Worm (Caenorhabditis elegans) whole organism, young adult: ENCODE measurements around the gene unc-6.

Source experiments
- F22D6.2 ChIP-seq: sonication (generic microtip); optimal IDR thresholded peaks from 2 replicates; lab custom pipeline; 2016; ENCODE audit warnings: mild to moderate bottlenecking, missing genetic modification characterization, missing compliant biosample characterization
- F33H1.4 ChIP-seq: fragments of 200-800 bp; sonication (Bioruptor generic); IDR thresholded peaks from 2 replicates; pipeline ENCODE4 v1.3.6; 2022; ENCODE audit warnings: missing genetic modification reagents, missing genetic modification characterization, missing compliant biosample characterization
- F37B4.10 ChIP-seq: fragments of 200-800 bp; sonication (Bioruptor generic); IDR thresholded peaks from 2 replicates; pipeline ENCODE4 v1.3.6; 2022; ENCODE audit warnings: missing genetic modification characterization, missing compliant biosample characterization
- F52B5.7 ChIP-seq: sonication (generic microtip); optimal IDR thresholded peaks from 2 replicates; lab custom pipeline; 2016; ENCODE audit warnings: mild to moderate bottlenecking, missing genetic modification characterization, missing compliant biosample characterization
- K11D2.4 ChIP-seq: fragments of 200-800 bp; sonication (Bioruptor generic); IDR thresholded peaks from 2 replicates; pipeline ENCODE4 v1.3.6; 2022; ENCODE audit warnings: missing genetic modification reagents, missing genetic modification characterization, missing compliant biosample characterization
- K12H6.12 ChIP-seq: fragments of 200-800 bp; sonication (Bioruptor generic); optimal IDR thresholded peaks from 2 replicates; lab custom pipeline; 2018; ENCODE audit warnings: mild to moderate bottlenecking, missing genetic modification characterization, missing compliant biosample characterization
- T26A5.8 ChIP-seq: sonication (generic microtip); optimal IDR thresholded peaks from 2 replicates; lab custom pipeline; 2016; ENCODE audit warnings: missing genetic modification characterization, missing compliant biosample characterization
- Y79H2A.3 ChIP-seq: fragments of 200-800 bp; sonication (Bioruptor generic); conservative IDR thresholded peaks from 2 replicates; pipeline ENCODE4 v1.3.6; 2022; ENCODE audit warnings: missing genetic modification reagents, missing genetic modification characterization, missing compliant biosample characterization
- akir-1 ChIP-seq: fragments of 200-800 bp; sonication (Bioruptor generic); optimal IDR thresholded peaks from 2 replicates; lab custom pipeline; 2018; ENCODE audit warnings: mild to moderate bottlenecking, missing genetic modification characterization, moderate library complexity, missing compliant biosample characterization
- atf-7 ChIP-seq: sonication (generic microtip); optimal IDR thresholded peaks from 2 replicates; lab custom pipeline; 2017; ENCODE audit warnings: mild to moderate bottlenecking, missing genetic modification characterization, missing compliant biosample characterization
- attf-3 ChIP-seq: fragments of 200-800 bp; sonication (Bioruptor generic); conservative IDR thresholded peaks from 2 replicates; pipeline ENCODE4 v1.3.6; 2022; ENCODE audit warnings: missing genetic modification reagents, missing genetic modification characterization, missing compliant biosample characterization
- cebp-1 ChIP-seq, 2 experiments: fragments of 200-800 bp in 1 of 2; sonication (Bioruptor generic) in 1 of 2; sonication (generic microtip) in 1 of 2; IDR thresholded peaks in 1 of 2; optimal IDR thresholded peaks in 1 of 2; 2 replicates each; pipeline versions ENCODE4 v1.3.6 to Lab custom; 2017 to 2022; ENCODE audit warnings: missing compliant biosample characterization in 2 of 2, missing genetic modification characterization in 2 of 2, mild to moderate bottlenecking in 1 of 2, missing genetic modification reagents in 1 of 2, moderate library complexity in 1 of 2
- ceh-27 ChIP-seq: fragments of 200-800 bp; sonication (Bioruptor generic); optimal IDR thresholded peaks from 2 replicates; lab custom pipeline; 2018; ENCODE audit warnings: mild to moderate bottlenecking, missing genetic modification characterization, moderate library complexity, missing compliant biosample characterization
- ceh-40 ChIP-seq: fragments of 200-800 bp; sonication (Bioruptor generic); IDR thresholded peaks from 2 replicates; pipeline ENCODE4 v1.3.6; 2022; ENCODE audit warnings: missing genetic modification characterization, missing compliant biosample characterization
- ceh-79 ChIP-seq: sonication (generic microtip); optimal IDR thresholded peaks from 2 replicates; lab custom pipeline; 2017; ENCODE audit warnings: mild to moderate bottlenecking, missing genetic modification characterization, missing compliant biosample characterization
- die-1 ChIP-seq: sonication (generic microtip); optimal IDR thresholded peaks from 2 replicates; lab custom pipeline; 2016; ENCODE audit warnings: missing genotype, mild to moderate bottlenecking, missing genetic modification characterization, missing compliant biosample characterization
- hlh-12 ChIP-seq: sonication (generic microtip); optimal IDR thresholded peaks from 2 replicates; lab custom pipeline; 2016; ENCODE audit warnings: missing genetic modification characterization, missing compliant biosample characterization
- hrde-1 ChIP-seq: sonication (generic microtip); optimal IDR thresholded peaks from 2 replicates; lab custom pipeline; 2016; ENCODE audit warnings: missing genetic modification characterization, mild to moderate bottlenecking, missing compliant biosample characterization, moderate library complexity, missing genotype, missing genetic modification reagents, borderline replicate concordance
- lin-26 ChIP-seq: fragments of 200-800 bp; sonication (Bioruptor generic); IDR thresholded peaks from 2 replicates; pipeline ENCODE4 v1.3.6; 2022; ENCODE audit warnings: missing genetic modification reagents, missing genetic modification characterization, missing compliant biosample characterization
- lin-35 ChIP-seq, 3 experiments: fragments of 150-350 bp in 2 of 3; sonication (generic microtip) in 1 of 3; optimal IDR thresholded peaks; 2 replicates each; lab custom pipeline; 2014 to 2018; ENCODE audit warnings: missing biosample characterization in 3 of 3, missing genetic modification characterization in 3 of 3, missing genetic modification reagents in 3 of 3
- lir-1 ChIP-seq: fragments of 200-800 bp; sonication (Bioruptor generic); conservative IDR thresholded peaks from 2 replicates; pipeline ENCODE4 v1.3.6; 2022; ENCODE audit warnings: missing genetic modification reagents, missing genetic modification characterization, missing compliant biosample characterization
- lsl-1 ChIP-seq: fragments of 200-800 bp; sonication (Bioruptor generic); optimal IDR thresholded peaks from 2 replicates; lab custom pipeline; 2018; ENCODE audit warnings: mild to moderate bottlenecking, missing genetic modification characterization, moderate library complexity, missing compliant biosample characterization
- madf-10 ChIP-seq: sonication (generic microtip); optimal IDR thresholded peaks from 2 replicates; lab custom pipeline; 2016; ENCODE audit warnings: mild to moderate bottlenecking, missing genetic modification characterization, missing compliant biosample characterization
- madf-6 ChIP-seq: fragments of 200-800 bp; sonication (Bioruptor generic); IDR thresholded peaks from 2 replicates; pipeline ENCODE4 v1.3.6; 2022; ENCODE audit warnings: missing genetic modification reagents, missing genetic modification characterization, missing compliant biosample characterization
- mel-28 ChIP-seq: sonication (generic microtip); optimal IDR thresholded peaks from 2 replicates; lab custom pipeline; 2016; ENCODE audit warnings: borderline replicate concordance, mild to moderate bottlenecking, missing genetic modification characterization, missing compliant biosample characterization
- mes-4 ChIP-seq: sonication (generic microtip); optimal IDR thresholded peaks from 2 replicates; lab custom pipeline; 2016; ENCODE audit warnings: missing genotype, missing genetic modification characterization, missing compliant biosample characterization
- mxl-1 ChIP-seq: sonication (generic microtip); optimal IDR thresholded peaks from 2 replicates; lab custom pipeline; 2016; ENCODE audit warnings: missing genetic modification characterization, missing compliant biosample characterization
- nfya-2 ChIP-seq: fragments of 200-800 bp; sonication (Bioruptor generic); IDR thresholded peaks from 2 replicates; pipeline ENCODE4 v1.3.6; 2022; ENCODE audit warnings: missing genetic modification reagents, missing genetic modification characterization, missing compliant biosample characterization
- nhr-80 ChIP-seq: sonication (generic microtip); optimal IDR thresholded peaks from 2 replicates; lab custom pipeline; 2016; ENCODE audit warnings: missing genetic modification characterization, missing compliant biosample characterization
- pbrm-1 ChIP-seq: fragments of 200-800 bp; sonication (Bioruptor generic); IDR thresholded peaks from 2 replicates; pipeline ENCODE4 v1.3.6; 2022; ENCODE audit warnings: missing genetic modification reagents, missing genetic modification characterization, missing compliant biosample characterization
- pha-4 ChIP-seq: fragments of 150-350 bp; sonication (generic microtip); optimal IDR thresholded peaks from 2 replicates; lab custom pipeline; 2014; ENCODE audit warnings: missing biosample characterization, missing genetic modification reagents, missing genetic modification characterization
- repo-1 ChIP-seq: sonication (generic microtip); optimal IDR thresholded peaks from 2 replicates; lab custom pipeline; 2017; ENCODE audit warnings: mild to moderate bottlenecking, missing genetic modification characterization, missing compliant biosample characterization
- snpc-1.3 ChIP-seq: sonication (generic microtip); optimal IDR thresholded peaks from 2 replicates; lab custom pipeline; 2017; ENCODE audit warnings: missing genetic modification characterization, mild to moderate bottlenecking, missing compliant biosample characterization, antibody characterized with exemption, moderate library complexity, missing genotype, missing genetic modification reagents; ENCODE audit not compliant: insufficient read depth
- xnd-1 ChIP-seq: sonication (generic microtip); optimal IDR thresholded peaks from 2 replicates; lab custom pipeline; 2016; ENCODE audit warnings: missing genotype, missing genetic modification reagents, missing genetic modification characterization, missing compliant biosample characterization
- ztf-18 ChIP-seq: sonication (generic microtip); optimal IDR thresholded peaks from 2 replicates; lab custom pipeline; 2016; ENCODE audit warnings: missing genotype, mild to moderate bottlenecking, missing genetic modification characterization, missing compliant biosample characterization
- ztf-22 ChIP-seq: fragments of 200-800 bp; sonication (Bioruptor generic); optimal IDR thresholded peaks from 2 replicates; lab custom pipeline; 2018; ENCODE audit warnings: mild to moderate bottlenecking, missing genetic modification characterization, moderate library complexity, missing compliant biosample characterization
- ztf-6 ChIP-seq: fragments of 200-800 bp; sonication (Bioruptor generic); IDR thresholded peaks from 2 replicates; pipeline ENCODE4 v1.3.6; 2022; ENCODE audit warnings: missing genetic modification reagents, missing genetic modification characterization, missing compliant biosample characterization

Gene unc-6

DNA sequence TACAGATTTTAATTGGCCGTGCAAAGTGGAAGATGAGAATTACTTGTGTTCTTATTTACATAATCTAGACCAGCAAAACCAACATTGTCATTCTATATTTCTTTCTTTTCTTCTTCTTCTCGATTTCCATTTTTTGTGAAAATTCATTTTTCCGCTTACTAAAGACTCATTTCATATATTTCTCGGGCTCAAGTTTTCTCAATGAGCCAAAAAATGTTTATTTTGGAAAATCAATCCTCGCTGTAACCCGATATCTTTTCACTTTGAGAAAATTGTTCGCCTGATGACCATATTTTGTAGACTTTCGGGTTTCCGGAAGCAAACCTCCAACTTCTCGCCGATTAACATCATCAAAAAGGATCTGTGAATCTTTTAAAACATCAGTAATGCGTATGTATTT lies 24.5 kb downstream of the unc-6 start, which contains the start of gene nhx-4:
nhx-4 (plus strand) TSS at position 301 of the 400 bp plus-strand sequence.
- TF ChIP-seq repo-1 (tag; lab: Kevin White, UChicago) (no peak), snpc-1.3 (tag; lab: Kevin White, UChicago) (no peak), F33H1.4 (GFP tag; lab: Robert Waterston, UW) (no peak), ztf-22 (GFP tag; lab: Kevin White, UChicago) (no peak), F37B4.10 (GFP tag; lab: Robert Waterston, UW) (no peak), hlh-12 (no peak), ceh-40 (GFP tag; lab: Robert Waterston, UW) (no peak), pbrm-1 (no peak), F52B5.7 (tag; lab: Kevin White, UChicago) (no peak), pha-4 (no peak), nhr-80 (tag; lab: Kevin White, UChicago) (no peak), lsl-1 (GFP tag; lab: Kevin White, UChicago) (no peak)

DNA sequence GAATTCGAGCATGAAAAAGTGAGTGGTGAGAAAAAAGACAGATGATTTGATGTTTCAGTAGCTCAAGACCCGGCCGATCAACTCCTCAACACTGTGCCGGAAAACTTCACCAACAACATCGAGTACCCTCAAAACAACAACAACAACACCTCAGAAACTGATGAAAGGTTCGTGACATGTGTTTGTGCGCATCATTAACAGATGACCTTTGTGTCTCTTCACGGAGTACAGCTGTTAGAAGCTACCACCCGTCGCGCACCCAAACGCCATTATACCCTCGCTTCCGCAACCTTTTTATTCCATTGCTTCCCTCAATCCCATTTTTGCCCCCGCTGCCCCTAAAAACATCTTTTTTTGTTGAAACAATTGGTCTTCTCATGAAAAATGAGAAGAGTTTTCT lies 25.8 kb downstream of the unc-6 start:
- TF ChIP-seq F33H1.4 (GFP tag; lab: Robert Waterston, UW): no peak
- no peak for TF ChIP-seq mxl-1
- TF ChIP-seq lin-26 (GFP tag; lab: Robert Waterston, UW): no peak
- no peak for TF ChIP-seq Y79H2A.3
- TF ChIP-seq ceh-27 (GFP tag; lab: Kevin White, UChicago): no peak
- TF ChIP-seq mel-28 (tag; lab: Kevin White, UChicago): no peak
- no peak for TF ChIP-seq ceh-40 (GFP tag; lab: Robert Waterston, UW)
- no peak for TF ChIP-seq akir-1
- TF ChIP-seq K12H6.12: no peak
- no peak for TF ChIP-seq repo-1 (tag; lab: Kevin White, UChicago)
- TF ChIP-seq ztf-6 (GFP tag; lab: Robert Waterston, UW): no peak
- TF ChIP-seq F22D6.2: no peak
- no peak for TF ChIP-seq cebp-1 (GFP tag; IDR thresholded peaks at IDR 0.05; lab: Robert Waterston, UW)
- no peak for TF ChIP-seq cebp-1 (tag; optimal IDR thresholded peaks at IDR 0.05; lab: Kevin White, UChicago)
- no peak for TF ChIP-seq die-1 (tag; lab: Kevin White, UChicago)
- TF ChIP-seq xnd-1 (tag; lab: Kevin White, UChicago): no peak
- no peak for TF ChIP-seq ceh-79

DNA sequence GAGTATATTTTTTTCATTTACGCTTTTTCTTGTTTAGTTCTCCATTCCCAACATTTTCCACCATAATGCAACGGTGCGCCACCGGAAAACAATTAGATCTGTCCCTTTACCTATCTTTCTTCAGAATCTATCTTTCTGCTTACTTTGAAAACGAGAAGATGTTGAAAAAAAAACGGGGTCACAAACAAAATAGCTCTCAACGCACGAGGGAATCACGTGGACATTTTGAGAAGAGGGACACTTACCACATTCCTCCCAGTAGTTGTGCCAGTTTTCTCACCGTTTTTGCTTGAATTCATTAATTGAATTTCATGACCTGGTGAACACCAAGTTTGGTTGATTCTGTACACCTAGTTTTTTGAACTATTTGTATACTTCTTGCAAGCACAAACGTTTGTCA lies 26.7 kb downstream of the unc-6 start:
- no peak for TF ChIP-seq atf-7 (tag; lab: Kevin White, UChicago)
- TF ChIP-seq ztf-18 (tag; lab: Kevin White, UChicago): no peak

DNA sequence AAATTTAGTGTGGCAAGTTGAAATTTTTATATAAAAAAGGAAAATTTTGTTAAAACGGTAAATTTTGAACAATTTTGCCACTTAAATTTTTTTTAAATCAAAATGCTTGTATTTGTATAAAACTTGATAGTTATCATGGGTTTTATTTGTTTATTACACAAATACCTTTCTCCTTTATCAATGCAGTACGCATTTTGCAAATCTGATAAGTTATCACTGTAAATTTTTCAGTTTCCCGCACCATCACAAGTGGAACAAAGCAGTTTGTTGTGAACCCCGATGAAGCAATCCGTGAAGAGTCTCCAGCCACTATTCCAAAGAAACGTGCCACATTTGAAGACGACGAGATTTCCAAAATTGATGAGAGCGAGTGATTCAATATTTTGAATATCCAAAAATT lies 30.7 kb downstream of the unc-6 start:
- TF ChIP-seq ceh-79 (no peak), madf-6 (GFP tag; lab: Robert Waterston, UW) (no peak), mes-4 (tag; lab: Kevin White, UChicago) (no peak), nhr-80 (tag; lab: Kevin White, UChicago) (no peak), T26A5.8 (tag; lab: Kevin White, UChicago) (no peak), hrde-1 (tag; lab: Kevin White, UChicago) (no peak), nfya-2 (GFP tag; lab: Robert Waterston, UW) (no peak), lir-1 (GFP tag; lab: Robert Waterston, UW) (no peak), attf-3 (GFP tag; lab: Robert Waterston, UW) (no peak), lin-35 (GFP tag; optimal IDR thresholded peaks at IDR 0.05; lab: Kevin White, UChicago) (no peak), K11D2.4 (GFP tag; lab: Robert Waterston, UW) (no peak), madf-10 (tag; lab: Kevin White, UChicago) (no peak)
